Worm (Caenorhabditis elegans): ENCODE measurements around the gene npax-3.
A peak's percentile ranks its signal among the peaks of the same experiment; 100 is the strongest.

The npax-3 gene

ce11 chrIV:10777600-10777999, 50.3 kb downstream of the npax-3 start:
- TF ChIP-seq nhr-237 (tag; optimal IDR thresholded peaks at IDR 0.05): no peak
- TF ChIP-seq fos-1 (tag; optimal IDR thresholded peaks at IDR 0.05): no peak
- no peak for TF ChIP-seq nhr-11 (tag; optimal IDR thresholded peaks at IDR 0.05)
- TF ChIP-seq lin-15B (tag; optimal IDR thresholded peaks at IDR 0.05): no peak
- TF ChIP-seq nhr-23 (tag; optimal IDR thresholded peaks at IDR 0.05): no peak
- no peak for TF ChIP-seq ZK546.5 (tag; optimal IDR thresholded peaks at IDR 0.05)
- no peak for TF ChIP-seq eor-1 (tag; optimal IDR thresholded peaks at IDR 0.05)
- TF ChIP-seq sea-2 (GFP tag; optimal IDR thresholded peaks at IDR 0.05): no peak
- TF ChIP-seq mml-1 (tag; optimal IDR thresholded peaks at IDR 0.05): no peak
- no peak for TF ChIP-seq mdl-1 (tag; optimal IDR thresholded peaks at IDR 0.05)
- TF ChIP-seq nhr-77 (tag; optimal IDR thresholded peaks at IDR 0.05): no peak
- TF ChIP-seq snpc-4 (tag; optimal IDR thresholded peaks at IDR 0.05): no peak
- TF ChIP-seq nhr-76 (tag; optimal IDR thresholded peaks at IDR 0.05): no peak

- TF ChIP-seq nhr-25 (tag; optimal IDR thresholded peaks at IDR 0.05): peak; percentile 46
- no peak for TF ChIP-seq fkh-10 (GFP tag; optimal IDR thresholded peaks at IDR 0.05)
- peak; percentile 12 for TF ChIP-seq nhr-23 (tag; optimal IDR thresholded peaks at IDR 0.05)
- no peak for TF ChIP-seq aly-2 (tag; optimal IDR thresholded peaks at IDR 0.05)
Observed at ce11 chrIV:10777076-10777475, 50.9 kb downstream of the npax-3 start.
